Worm (Caenorhabditis elegans): ENCODE data around the gene srsx-19.
A peak's percentile ranks its signal among the peaks of the same experiment; 100 is the strongest.

Gene srsx-19

DNA sequence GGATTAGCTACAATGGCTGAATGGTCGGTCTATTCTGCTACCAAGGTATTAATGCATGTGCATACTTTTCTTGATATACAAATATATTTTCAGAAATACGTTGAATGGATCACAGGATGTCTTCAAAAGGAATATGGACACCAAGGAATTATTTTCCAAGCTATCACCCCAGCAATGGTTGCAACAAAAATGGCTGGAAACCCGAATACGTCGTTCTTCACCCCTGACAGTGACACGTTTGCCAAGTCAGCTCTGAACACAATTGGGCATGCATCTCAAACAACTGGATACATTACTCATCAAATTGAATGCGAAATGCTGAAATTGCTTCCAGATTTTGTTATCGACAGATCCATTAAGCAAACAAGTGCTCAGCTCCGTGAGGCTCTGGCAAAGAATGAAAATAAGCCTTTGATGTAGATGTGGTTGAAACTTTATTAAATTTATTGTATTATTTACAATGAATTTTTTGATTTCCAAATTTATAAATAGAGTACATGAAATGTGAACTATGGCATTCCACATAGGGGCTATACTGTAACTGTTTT lies 20.2 kb downstream of the srsx-19 start (continued):
- TF ChIP-seq unc-62 (GFP tag; optimal IDR thresholded peaks at IDR 0.05) = no peak
- TF ChIP-seq die-1 (tag; optimal IDR thresholded peaks at IDR 0.05) = peak; percentile 35
- peak; percentile 84 for TF ChIP-seq let-526 (GFP tag; IDR thresholded peaks at IDR 0.05)
- peak; percentile 79 for TF ChIP-seq dox-1 (GFP tag; IDR thresholded peaks at IDR 0.05)
- TF ChIP-seq ztf-18 (tag; optimal IDR thresholded peaks at IDR 0.05) = no peak
- peak; percentile 92 for TF ChIP-seq F52B5.7 (tag; optimal IDR thresholded peaks at IDR 0.05)
- no peak for TF ChIP-seq ceh-58 (GFP tag; IDR thresholded peaks at IDR 0.05)
- TF ChIP-seq ztf-26 (tag; optimal IDR thresholded peaks at IDR 0.05) = peak; percentile 86
- TF ChIP-seq B0261.1 (tag; optimal IDR thresholded peaks at IDR 0.05) = no peak
- TF ChIP-seq sdz-38 (tag; optimal IDR thresholded peaks at IDR 0.05) = no peak
- TF ChIP-seq C06A6.2 (GFP tag; conservative IDR thresholded peaks at IDR 0.05) = peak; percentile 74
- TF ChIP-seq snpc-1.3 (tag; optimal IDR thresholded peaks at IDR 0.05; ENCODE audit: insufficient read depth) = no peak
- TF ChIP-seq lag-1 (GFP tag; IDR thresholded peaks at IDR 0.05) = 0 out of 2 replicates have a peak, but pooled peaks have one; percentile 69
- TF ChIP-seq nhr-179 (tag; optimal IDR thresholded peaks at IDR 0.05) = no peak
- no peak for TF ChIP-seq sptf-2 (GFP tag; optimal IDR thresholded peaks at IDR 0.05)
- TF ChIP-seq ama-1 (optimal IDR thresholded peaks at IDR 0.05) = peak; percentile 91
- no peak for TF ChIP-seq ama-1 (GFP tag; optimal IDR thresholded peaks at IDR 0.05)
- no peak for TF ChIP-seq lsl-1 (GFP tag; optimal IDR thresholded peaks at IDR 0.05)
- no peak; the same call in 1 of the 2 replicates for TF ChIP-seq B0019.2 (GFP tag; conservative IDR thresholded peaks at IDR 0.05)
- TF ChIP-seq F23B12.7 (tag; optimal IDR thresholded peaks at IDR 0.05; ENCODE audit: insufficient read depth) = no peak
- no peak for TF ChIP-seq nfya-2 (GFP tag; IDR thresholded peaks at IDR 0.05)
- TF ChIP-seq rec-8 (tag; optimal IDR thresholded peaks at IDR 0.05) = no peak
- TF ChIP-seq Y67H2A.10 (GFP tag; conservative IDR thresholded peaks at IDR 0.05) = peak; percentile 54; the same call in 1 of the 2 replicates
- no peak for TF ChIP-seq dpff-1 (tag; optimal IDR thresholded peaks at IDR 0.05)
- no peak for TF ChIP-seq ceh-79 (tag; optimal IDR thresholded peaks at IDR 0.05)
- TF ChIP-seq Y79H2A.3 (GFP tag; conservative IDR thresholded peaks at IDR 0.05) = peak; percentile 64; the same call in 1 of the 2 replicates
- peak; percentile 67 for TF ChIP-seq athp-1 (tag; optimal IDR thresholded peaks at IDR 0.05)
- peak; percentile 71 for TF ChIP-seq attf-6 (GFP tag; IDR thresholded peaks at IDR 0.05)
- peak; percentile 69 for TF ChIP-seq madf-3 (GFP tag; IDR thresholded peaks at IDR 0.05)
- peak; percentile 88 for TF ChIP-seq somi-1 (GFP tag; optimal IDR thresholded peaks at IDR 0.05)
- TF ChIP-seq F49E8.2 (tag; optimal IDR thresholded peaks at IDR 0.05; ENCODE audit: insufficient read depth) = no peak
- TF ChIP-seq F10E7.11 (tag; optimal IDR thresholded peaks at IDR 0.05) = peak; percentile 65
- peak; percentile 47 for TF ChIP-seq ztf-3 (GFP tag; optimal IDR thresholded peaks at IDR 0.05)
- TF ChIP-seq K11D2.4 (GFP tag; IDR thresholded peaks at IDR 0.05) = peak; percentile 84
- no peak for TF ChIP-seq snpc-1.1 (tag; optimal IDR thresholded peaks at IDR 0.05; ENCODE audit: insufficient read depth)
- TF ChIP-seq chd-7 (tag; optimal IDR thresholded peaks at IDR 0.05) = peak; percentile 92
- TF ChIP-seq attf-5 (GFP tag; optimal IDR thresholded peaks at IDR 0.05) = peak; percentile 68
- no peak for TF ChIP-seq snpc-3.4 (tag; optimal IDR thresholded peaks at IDR 0.05)
- no peak for TF ChIP-seq mes-4 (tag; optimal IDR thresholded peaks at IDR 0.05)
- TF ChIP-seq K12H6.12 (tag; optimal IDR thresholded peaks at IDR 0.05) = peak; percentile 55
- TF ChIP-seq efl-1 (GFP tag; optimal IDR thresholded peaks at IDR 0.05) = no peak
